Fruit fly (Drosophila melanogaster): ENCODE results near the gene CG3713.
A peak's percentile ranks its signal among the peaks of the same experiment; 100 is the strongest.

Gene CG3713

dm6 chrX:796397-796989 lies 50.5 kb downstream of the CG3713 start (continued):
- TF ChIP-seq MTF-1 (GFP tag; optimal IDR thresholded peaks at IDR 0.05; ENCODE audit: borderline replicate concordance) (no peak), hbn (GFP tag; IDR thresholded peaks at IDR 0.05; ENCODE audit: partially characterized antibody) (peak; percentile 99), CG15269 (tag; optimal IDR thresholded peaks at IDR 0.05) (no peak), tx (GFP tag; optimal IDR thresholded peaks at IDR 0.05) (no peak), CG18476 (GFP tag; optimal IDR thresholded peaks at IDR 0.05) (no peak), Hsf (GFP tag; optimal IDR thresholded peaks at IDR 0.05) (no peak), fu2 (GFP tag; optimal IDR thresholded peaks at IDR 0.05) (no peak), CG9817 (tag; optimal IDR thresholded peaks at IDR 0.05) (no peak), Lhr (GFP tag; optimal IDR thresholded peaks at IDR 0.05) (peak; percentile 100), CG33557 (GFP tag; optimal IDR thresholded peaks at IDR 0.05) (no peak), H2.0 (GFP tag; IDR thresholded peaks at IDR 0.05) (no peak), Tbp (GFP tag; optimal IDR thresholded peaks at IDR 0.05) (no peak), Hand (GFP tag; optimal IDR thresholded peaks at IDR 0.05) (no peak), B-H1 (GFP tag; IDR thresholded peaks at IDR 0.05) (no peak), tup (GFP tag; optimal IDR thresholded peaks at IDR 0.05) (no peak), wek (GFP tag; optimal IDR thresholded peaks at IDR 0.05) (no peak), dm (GFP tag; optimal IDR thresholded peaks at IDR 0.05) (peak; percentile 51), CG12659 (GFP tag; optimal IDR thresholded peaks at IDR 0.05) (no peak), CG4360 (GFP tag; IDR thresholded peaks at IDR 0.05) (no peak), CG17186 (GFP tag; optimal IDR thresholded peaks at IDR 0.05) (no peak), CG10462 (GFP tag; optimal IDR thresholded peaks at IDR 0.05) (peak; percentile 89), Sin3A (optimal IDR thresholded peaks at IDR 0.05) (no peak), abd-A (tag; optimal IDR thresholded peaks at IDR 0.05) (no peak), CG17829 (tag; optimal IDR thresholded peaks at IDR 0.05) (peak; percentile 50), Nf-YB (GFP tag; optimal IDR thresholded peaks at IDR 0.05) (peak; percentile 98), Aef1 (GFP tag; IDR thresholded peaks at IDR 0.05) (no peak), HLH4C (GFP tag; IDR thresholded peaks at IDR 0.05; ENCODE audit: partially characterized antibody) (peak; percentile 89), CG13775 (GFP tag; optimal IDR thresholded peaks at IDR 0.05) (no peak), pb (GFP tag; optimal IDR thresholded peaks at IDR 0.05) (no peak), CG11695 (GFP tag; IDR thresholded peaks at IDR 0.05) (no peak), BEAF-32 (GFP tag; optimal IDR thresholded peaks at IDR 0.05) (peak; percentile 87), croc (GFP tag; conservative IDR thresholded peaks at IDR 0.05) (no peak), hb (GFP tag; IDR thresholded peaks at IDR 0.05; ENCODE audit: partially characterized antibody) (peak; percentile 88), CG18619 (GFP tag; optimal IDR thresholded peaks at IDR 0.05) (no peak), CG10274 (GFP tag; optimal IDR thresholded peaks at IDR 0.05) (no peak), CG16813 (GFP tag; IDR thresholded peaks at IDR 0.05; ENCODE audit: partially characterized antibody) (peak; percentile 94), CG7839 (tag; optimal IDR thresholded peaks at IDR 0.05) (no peak), CG10654 (GFP tag; optimal IDR thresholded peaks at IDR 0.05) (no peak), Eip74EF (GFP tag; optimal IDR thresholded peaks at IDR 0.05) (no peak), emc (GFP tag; optimal IDR thresholded peaks at IDR 0.05) (no peak), gcm2 (GFP tag; optimal IDR thresholded peaks at IDR 0.05) (no peak), tgo (GFP tag; IDR thresholded peaks at IDR 0.05) (no peak), aop (GFP tag; IDR thresholded peaks at IDR 0.05) (no peak), Lim3 (GFP tag; IDR thresholded peaks at IDR 0.05) (no peak), peb (GFP tag; IDR thresholded peaks at IDR 0.05) (no peak), vnd (GFP tag; IDR thresholded peaks at IDR 0.05; ENCODE audit: partially characterized antibody) (peak; percentile 89), Hr51 (GFP tag; optimal IDR thresholded peaks at IDR 0.05) (no peak), ash1 (GFP tag; optimal IDR thresholded peaks at IDR 0.05) (no peak), sd (tag; optimal IDR thresholded peaks at IDR 0.05) (peak; percentile 75), pfk (GFP tag; optimal IDR thresholded peaks at IDR 0.05) (no peak)

Measured in whole organism, embryonic.